Worm (Caenorhabditis elegans) whole organism, L3 larva: Measurements from ENCODE around the gene lgc-53.

Experiments used
- R02D3.7 ChIP-seq: fragments of 150-350 bp; optimal IDR thresholded peaks from 2 replicates; lab custom pipeline; 2014; ENCODE audit warnings: missing biosample characterization, missing genetic modification characterization
- daf-12 ChIP-seq: fragments of 150-350 bp; optimal IDR thresholded peaks from 2 replicates; lab custom pipeline; 2014; ENCODE audit warnings: missing biosample characterization, missing genetic modification reagents, missing genetic modification characterization
- lin-15B ChIP-seq: fragments of 150-350 bp; optimal IDR thresholded peaks from 2 replicates; lab custom pipeline; 2014; ENCODE audit warnings: missing biosample characterization, missing genetic modification characterization
- nfya-1 ChIP-seq: sonication (generic microtip); optimal IDR thresholded peaks from 2 replicates; lab custom pipeline; 2017; ENCODE audit warnings: missing genetic modification characterization, mild to moderate bottlenecking, missing compliant biosample characterization, antibody characterized with exemption, moderate library complexity; ENCODE audit not compliant: insufficient read depth
- unc-39 ChIP-seq: sonication (generic microtip); optimal IDR thresholded peaks from 4 replicates; lab custom pipeline; 2017; ENCODE audit warnings: missing biosample characterization, missing genetic modification characterization

DNA sequence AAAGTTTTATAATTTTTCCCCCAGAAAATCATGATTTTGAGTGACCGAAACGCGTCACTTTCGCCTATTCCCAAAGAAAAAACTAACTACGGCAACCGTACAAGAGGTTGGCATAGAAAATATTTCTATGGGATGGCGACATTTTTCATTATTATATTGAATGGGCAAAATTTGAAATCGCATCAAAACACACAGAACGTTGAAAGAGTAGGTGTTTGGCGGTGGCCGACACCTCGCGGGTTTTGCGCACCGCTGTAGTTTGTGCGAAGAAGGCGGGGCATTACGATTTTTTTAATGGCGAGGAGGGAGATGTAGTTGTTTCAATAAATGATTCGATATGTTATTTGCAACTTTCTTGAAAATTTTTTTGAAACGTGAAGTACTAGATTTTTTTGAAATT is 10.4 kb downstream of the lgc-53 start:
- TF ChIP-seq R02D3.7 (tag; lab: Kevin White, UChicago), result no peak
- no peak for TF ChIP-seq unc-39 (tag; lab: Kevin White, UChicago)
- TF ChIP-seq daf-12 (tag; lab: Kevin White, UChicago), result no peak
- no peak for TF ChIP-seq lin-15B (tag; lab: Kevin White, UChicago)
- no peak for TF ChIP-seq nfya-1 (tag; lab: Kevin White, UChicago)
